Worm (Caenorhabditis elegans): ENCODE measurements around the gene F40B5.2.

Gene F40B5.2

ce11 chrX:8346248-8346647 is 21.4 kb upstream of the F40B5.2 start, which contains the start of gene drd-5:
drd-5 (minus strand) TSS chrX:8346348.
- no peak for TF ChIP-seq flt-1 (GFP tag; IDR thresholded peaks at IDR 0.05)
- no peak for TF ChIP-seq ceh-13 (GFP tag; optimal IDR thresholded peaks at IDR 0.05)

ce11 chrX:8350984-8351383 is 16.7 kb upstream of the F40B5.2 start, which contains the start of gene npr-28:
npr-28 (minus strand) TSS chrX:8351084.
- TF ChIP-seq ceh-13 (GFP tag; optimal IDR thresholded peaks at IDR 0.05) = no peak
- no peak for TF ChIP-seq flt-1 (GFP tag; IDR thresholded peaks at IDR 0.05)
- no peak for TF ChIP-seq tbx-37 (GFP tag; conservative IDR thresholded peaks at IDR 0.05)

- TF ChIP-seq hnd-1 (tag; optimal IDR thresholded peaks at IDR 0.05) = no peak
- no peak for TF ChIP-seq ets-7 (tag; optimal IDR thresholded peaks at IDR 0.05)
- no peak for TF ChIP-seq hmg-4 (GFP tag; optimal IDR thresholded peaks at IDR 0.05)
- TF ChIP-seq scrt-1 (GFP tag; IDR thresholded peaks at IDR 0.05) = no peak
- no peak for TF ChIP-seq F13C5.2 (tag; optimal IDR thresholded peaks at IDR 0.05)
- no peak for TF ChIP-seq tbx-37 (GFP tag; conservative IDR thresholded peaks at IDR 0.05)
- no peak for TF ChIP-seq pes-1 (GFP tag; IDR thresholded peaks at IDR 0.05)
- no peak for TF ChIP-seq ceh-13 (GFP tag; optimal IDR thresholded peaks at IDR 0.05)
- no peak for TF ChIP-seq B0310.2 (tag; optimal IDR thresholded peaks at IDR 0.05)
- no peak for TF ChIP-seq ama-1 (optimal IDR thresholded peaks at IDR 0.05)
- TF ChIP-seq aly-1 (tag; optimal IDR thresholded peaks at IDR 0.05) = no peak
- no peak for TF ChIP-seq sea-1 (GFP tag; conservative IDR thresholded peaks at IDR 0.05)
- no peak for TF ChIP-seq tra-4 (tag; optimal IDR thresholded peaks at IDR 0.05)
- TF ChIP-seq tbx-11 (GFP tag; IDR thresholded peaks at IDR 0.05) = no peak
- TF ChIP-seq hmbx-1 (tag; optimal IDR thresholded peaks at IDR 0.05) = no peak
- TF ChIP-seq ceh-36 (tag; optimal IDR thresholded peaks at IDR 0.05) = no peak
- TF ChIP-seq flt-1 (GFP tag; IDR thresholded peaks at IDR 0.05) = no peak
Measured at ce11 chrX:8354284-8354784, 13.3 kb upstream of the F40B5.2 start.

ce11 chrX:8355350-8355749 is 12.3 kb upstream of the F40B5.2 start:
- TF ChIP-seq tbx-11 (GFP tag; IDR thresholded peaks at IDR 0.05) (no peak), tra-4 (tag; optimal IDR thresholded peaks at IDR 0.05) (no peak), F13C5.2 (tag; optimal IDR thresholded peaks at IDR 0.05) (no peak), hmg-4 (GFP tag; optimal IDR thresholded peaks at IDR 0.05) (no peak), pes-1 (GFP tag; IDR thresholded peaks at IDR 0.05) (no peak), sea-1 (GFP tag; conservative IDR thresholded peaks at IDR 0.05) (no peak), aly-1 (tag; optimal IDR thresholded peaks at IDR 0.05) (no peak)

- TF ChIP-seq sea-1 (GFP tag; conservative IDR thresholded peaks at IDR 0.05) (no peak), B0310.2 (tag; optimal IDR thresholded peaks at IDR 0.05) (no peak), pes-1 (GFP tag; IDR thresholded peaks at IDR 0.05) (no peak), ets-7 (tag; optimal IDR thresholded peaks at IDR 0.05) (no peak), ceh-13 (GFP tag; optimal IDR thresholded peaks at IDR 0.05) (no peak), ceh-36 (tag; optimal IDR thresholded peaks at IDR 0.05) (no peak), scrt-1 (GFP tag; IDR thresholded peaks at IDR 0.05) (no peak), hnd-1 (tag; optimal IDR thresholded peaks at IDR 0.05) (no peak), tbx-37 (GFP tag; conservative IDR thresholded peaks at IDR 0.05) (no peak), hmbx-1 (tag; optimal IDR thresholded peaks at IDR 0.05) (no peak), hmg-4 (GFP tag; optimal IDR thresholded peaks at IDR 0.05) (no peak), flt-1 (GFP tag; IDR thresholded peaks at IDR 0.05) (no peak), F13C5.2 (tag; optimal IDR thresholded peaks at IDR 0.05) (no peak), tra-4 (tag; optimal IDR thresholded peaks at IDR 0.05) (no peak), tbx-11 (GFP tag; IDR thresholded peaks at IDR 0.05) (no peak), aly-1 (tag; optimal IDR thresholded peaks at IDR 0.05) (no peak), ama-1 (optimal IDR thresholded peaks at IDR 0.05) (no peak)
Measured at ce11 chrX:8356305-8356704, 11.3 kb upstream of the F40B5.2 start.

- TF ChIP-seq ceh-13 (GFP tag; optimal IDR thresholded peaks at IDR 0.05) (no peak), sea-1 (GFP tag; conservative IDR thresholded peaks at IDR 0.05) (no peak), F13C5.2 (tag; optimal IDR thresholded peaks at IDR 0.05) (no peak), ets-7 (tag; optimal IDR thresholded peaks at IDR 0.05) (no peak), tbx-37 (GFP tag; conservative IDR thresholded peaks at IDR 0.05) (no peak)
Measured at ce11 chrX:8362379-8362778, 5.3 kb upstream of the F40B5.2 start.

ce11 chrX:8368210-8368609 is 557 bp downstream of the F40B5.2 start:
- peak; percentile 48 for TF ChIP-seq aly-1 (tag; optimal IDR thresholded peaks at IDR 0.05)
- TF ChIP-seq F13C5.2 (tag; optimal IDR thresholded peaks at IDR 0.05) = peak; percentile 34
- TF ChIP-seq flt-1 (GFP tag; IDR thresholded peaks at IDR 0.05) = peak; percentile 10; the same call in 1 of the 2 replicates
- TF ChIP-seq pes-1 (GFP tag; IDR thresholded peaks at IDR 0.05) = no peak

ce11 chrX:8371906-8372305 is 4.3 kb downstream of the F40B5.2 start, which contains the start of gene nep-15:
nep-15 (plus strand) TSS chrX:8372206.
- TF ChIP-seq ets-7 (tag; optimal IDR thresholded peaks at IDR 0.05) (no peak), hmbx-1 (tag; optimal IDR thresholded peaks at IDR 0.05) (no peak), hmg-4 (GFP tag; optimal IDR thresholded peaks at IDR 0.05) (no peak), tra-4 (tag; optimal IDR thresholded peaks at IDR 0.05) (no peak), ceh-36 (tag; optimal IDR thresholded peaks at IDR 0.05) (no peak), tbx-37 (GFP tag; conservative IDR thresholded peaks at IDR 0.05) (no peak), sea-1 (GFP tag; conservative IDR thresholded peaks at IDR 0.05) (no peak), pes-1 (GFP tag; IDR thresholded peaks at IDR 0.05) (no peak), aly-1 (tag; optimal IDR thresholded peaks at IDR 0.05) (no peak), B0310.2 (tag; optimal IDR thresholded peaks at IDR 0.05) (no peak), ama-1 (optimal IDR thresholded peaks at IDR 0.05) (no peak), F13C5.2 (tag; optimal IDR thresholded peaks at IDR 0.05) (no peak), scrt-1 (GFP tag; IDR thresholded peaks at IDR 0.05) (no peak), hnd-1 (tag; optimal IDR thresholded peaks at IDR 0.05) (no peak), tbx-11 (GFP tag; IDR thresholded peaks at IDR 0.05) (no peak), ceh-13 (GFP tag; optimal IDR thresholded peaks at IDR 0.05) (no peak), flt-1 (GFP tag; IDR thresholded peaks at IDR 0.05) (no peak)
